Worm (Caenorhabditis elegans): ENCODE results near the gene srd-3.

- TF ChIP-seq ets-4 (tag; optimal IDR thresholded peaks at IDR 0.05): no peak
- TF ChIP-seq K09A11.1 (tag; optimal IDR thresholded peaks at IDR 0.05; ENCODE audit: insufficient read depth): no peak
- no peak for TF ChIP-seq hlh-6 (tag; optimal IDR thresholded peaks at IDR 0.05)
These were observed 7.7 kb downstream of the srd-3 start, which contains the start of gene K10B4.3 for ce11 chrII:121121-121520.

Data from whole organism, late embryonic.